Worm (Caenorhabditis elegans) whole organism, young adult: Measurements from ENCODE around the gene serp-1.2.

ENCODE experiments used
- K12H6.12 ChIP-seq: fragments of 200-800 bp; sonication (Bioruptor generic); optimal IDR thresholded peaks from 2 replicates; lab custom pipeline; 2018; ENCODE audit warnings: mild to moderate bottlenecking, missing genetic modification characterization, missing compliant biosample characterization
- T26A5.8 ChIP-seq: sonication (generic microtip); optimal IDR thresholded peaks from 2 replicates; lab custom pipeline; 2016; ENCODE audit warnings: missing genetic modification characterization, missing compliant biosample characterization
- nhr-80 ChIP-seq: sonication (generic microtip); optimal IDR thresholded peaks from 2 replicates; lab custom pipeline; 2016; ENCODE audit warnings: missing genetic modification characterization, missing compliant biosample characterization
- nhr-90 ChIP-seq: sonication (generic microtip); optimal IDR thresholded peaks from 2 replicates; lab custom pipeline; 2016; ENCODE audit warnings: missing genotype, mild to moderate bottlenecking, missing genetic modification characterization, missing compliant biosample characterization
- unc-62 ChIP-seq: fragments of 150-350 bp; optimal IDR thresholded peaks from 2 replicates; lab custom pipeline; 2014; ENCODE audit warnings: missing biosample characterization, missing genetic modification reagents, missing genetic modification characterization

DNA sequence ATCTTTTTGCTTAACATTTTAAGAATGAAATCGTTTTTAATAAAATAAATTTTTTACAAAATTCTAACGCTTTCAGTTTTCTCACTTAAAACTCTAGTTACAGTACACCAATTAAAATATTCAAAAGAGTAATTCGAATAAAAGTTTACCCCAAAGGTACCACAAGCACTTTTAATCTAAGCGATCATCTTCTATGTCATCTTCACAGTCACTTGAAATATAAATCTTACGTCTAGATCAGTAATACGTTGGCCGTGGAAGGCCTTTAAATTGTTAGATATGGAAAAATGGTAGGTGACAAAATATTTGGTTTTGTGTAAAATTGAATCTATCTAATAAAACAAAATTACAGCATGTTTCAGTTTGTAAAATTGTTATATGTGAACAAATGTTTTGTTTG, 21.9 kb downstream of the serp-1.2 start:
- no peak for TF ChIP-seq unc-62
- TF ChIP-seq nhr-80 (tag; lab: Kevin White, UChicago): no peak
- no peak for TF ChIP-seq T26A5.8 (tag; lab: Kevin White, UChicago)
- no peak for TF ChIP-seq K12H6.12 (tag; lab: Kevin White, UChicago)
- TF ChIP-seq nhr-90 (tag; lab: Kevin White, UChicago): no peak
